ENCODE assay signal across 2 worm cellular contexts in the genomic region with DNA sequence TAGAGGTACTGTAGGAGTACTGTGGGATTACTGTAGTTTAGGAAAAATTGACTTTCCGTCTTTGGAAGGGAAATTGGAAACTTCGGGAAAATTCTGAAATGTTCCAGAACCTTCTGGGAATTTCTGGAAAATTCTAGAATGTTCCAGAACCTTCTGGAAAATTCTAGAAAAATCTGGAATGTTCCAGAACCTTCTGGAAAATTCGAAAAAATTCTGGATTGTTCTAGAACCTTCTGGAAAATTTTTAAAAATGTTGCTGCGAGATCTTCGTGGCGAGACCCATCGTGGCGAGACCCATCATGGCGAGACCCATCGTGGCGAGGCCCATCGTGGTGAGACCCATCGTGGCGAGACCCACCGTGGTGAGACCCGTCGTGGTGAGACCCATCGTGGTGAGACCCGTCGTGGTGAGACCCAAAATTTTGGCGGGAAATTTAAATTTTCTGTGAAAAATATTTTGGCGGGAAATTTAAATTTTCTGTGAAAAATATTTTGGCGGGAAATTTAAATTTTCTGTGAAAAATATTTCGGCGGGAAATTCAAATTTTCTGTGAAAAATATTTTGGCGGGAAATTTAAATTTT.
TF ChIP-seq lines count a peak whose summit lies in the region.

Gene C53C11.4, plus strand, starts transcription at position 179 of the 583 bp plus-strand sequence.

TF ChIP-seq in whole organism, L4 larva, 104 proteins besides CTCF, POLR2A, EP300 and RAD21:
- peak; percentile 62 for TF ChIP-seq set-16 (GFP tag; IDR thresholded peaks at IDR 0.05; lab: Robert Waterston, UW)
- TF ChIP-seq dmd-8 (GFP tag; IDR thresholded peaks at IDR 0.05; lab: Robert Waterston, UW) = peak; percentile 66; the same call in 1 of the 2 replicates

TF ChIP-seq in whole organism, young adult, 124 proteins besides CTCF, POLR2A, EP300 and RAD21:
- TF ChIP-seq hsf-1 (GFP tag; IDR thresholded peaks at IDR 0.05; lab: Robert Waterston, UW) (peak; percentile 94), dox-1 (GFP tag; IDR thresholded peaks at IDR 0.05; lab: Robert Waterston, UW) (peak; percentile 61), F33H1.4 (GFP tag; IDR thresholded peaks at IDR 0.05; lab: Robert Waterston, UW) (peak; percentile 40), D2030.7 (GFP tag; IDR thresholded peaks at IDR 0.05; lab: Robert Waterston, UW) (0 out of 2 replicates have a peak, but pooled peaks have one; percentile 13)
TF ChIP-seq in whole organism, young adult: peak in this region for 4; not testable (repeated sequence) for 120.
